Fruit fly (Drosophila melanogaster): Measurements from ENCODE around the gene CG2116.

CG2116 gene

dm6 chrX:8137285-8137684, 7.7 kb downstream of the CG2116 start:
- TF ChIP-seq CTCF (optimal IDR thresholded peaks at IDR 0.05): no peak
- TF ChIP-seq CG8478 (optimal IDR thresholded peaks at IDR 0.05): no peak

DNA sequence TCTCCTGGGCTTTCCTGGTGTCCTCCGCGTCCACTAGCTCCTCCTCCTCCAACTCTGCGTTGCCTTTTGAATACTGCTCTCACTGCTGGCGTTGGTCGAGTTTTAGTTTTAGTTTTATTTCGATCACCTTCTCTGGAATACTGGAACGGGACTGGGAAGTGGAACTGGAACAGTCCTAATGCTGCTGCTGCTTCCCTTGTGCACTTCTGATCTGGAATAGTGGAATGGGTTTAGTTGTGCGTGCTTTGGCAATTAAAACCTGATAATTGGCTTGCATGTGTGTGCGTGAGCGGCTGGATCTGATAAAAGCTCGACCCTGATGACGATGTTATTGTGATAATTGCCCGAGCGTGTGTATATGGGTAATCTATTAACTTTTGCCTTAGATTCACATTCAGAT, 11.1 kb downstream of the CG2116 start:
- TF ChIP-seq CTCF (optimal IDR thresholded peaks at IDR 0.05): no peak
- no peak for TF ChIP-seq CG8478 (optimal IDR thresholded peaks at IDR 0.05)

DNA sequence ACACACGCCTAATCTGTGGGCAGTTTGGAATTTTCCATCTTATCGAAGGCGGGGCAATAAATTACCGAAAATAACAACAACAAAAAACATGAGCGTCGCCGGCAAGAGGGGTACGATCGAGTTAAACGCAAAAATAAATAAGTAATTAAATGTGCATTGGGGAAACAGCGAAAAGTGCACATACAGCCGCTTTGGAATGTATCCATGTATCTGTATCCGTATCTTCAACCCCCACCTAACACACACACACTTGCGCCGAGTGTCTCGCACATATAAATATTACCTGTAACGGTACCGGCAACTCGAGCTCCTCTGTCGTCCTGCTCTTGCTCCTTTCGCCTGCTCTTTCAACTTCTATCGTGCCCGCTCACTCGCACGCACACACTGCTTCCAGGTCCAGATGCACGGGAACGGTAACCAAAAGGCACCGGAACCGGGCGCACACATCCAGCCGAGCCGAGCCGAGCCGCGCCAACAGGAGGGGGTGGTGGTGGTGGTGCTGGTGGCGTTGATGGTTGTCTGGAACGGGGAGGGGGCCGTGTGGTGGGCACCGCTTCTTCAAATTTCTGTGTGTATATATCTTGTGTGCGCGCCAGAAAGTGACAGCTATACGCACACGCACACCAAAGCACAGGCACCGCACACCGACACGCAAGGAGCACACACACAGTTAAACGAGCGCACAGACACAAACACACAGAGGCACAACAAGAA, 11.9 kb downstream of the CG2116 start:
- TF ChIP-seq CG8478 (optimal IDR thresholded peaks at IDR 0.05): no peak
- TF ChIP-seq CTCF (optimal IDR thresholded peaks at IDR 0.05): no peak

- TF ChIP-seq CTCF (optimal IDR thresholded peaks at IDR 0.05) (peak in 1 of 2 experiments; percentile 10), CG8478 (optimal IDR thresholded peaks at IDR 0.05) (no peak)
Observed at dm6 chrX:8142067-8142462, 12.5 kb downstream of the CG2116 start, which contains the start of gene Smox. Gene Smox, minus strand, starts transcription at chrX:8142279.

DNA sequence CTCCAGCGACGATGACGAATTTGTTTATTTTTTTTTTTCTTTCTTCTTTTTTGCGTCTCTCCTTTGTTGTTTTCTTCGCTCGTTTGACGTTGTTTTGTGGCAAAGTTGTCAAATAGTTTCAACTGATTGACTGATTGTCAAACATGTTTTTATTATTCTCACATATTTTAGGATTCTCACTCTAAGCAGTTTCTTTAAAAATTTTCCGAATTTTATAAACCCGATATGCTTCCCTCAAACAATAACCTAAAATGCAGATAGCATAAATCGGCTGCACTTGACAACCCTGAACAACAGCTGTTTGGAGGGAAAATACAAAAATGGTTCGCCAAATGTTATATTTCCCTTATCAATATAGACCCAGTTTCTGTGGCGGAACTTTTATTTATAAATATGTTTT, 13.9 kb downstream of the CG2116 start, which contains the start of gene CG17982:
Gene CG17982 (minus strand): TSS at position 299 of the 400 bp plus-strand sequence.
- TF ChIP-seq CTCF (optimal IDR thresholded peaks at IDR 0.05) (no peak), CG8478 (optimal IDR thresholded peaks at IDR 0.05) (no peak)

DNA sequence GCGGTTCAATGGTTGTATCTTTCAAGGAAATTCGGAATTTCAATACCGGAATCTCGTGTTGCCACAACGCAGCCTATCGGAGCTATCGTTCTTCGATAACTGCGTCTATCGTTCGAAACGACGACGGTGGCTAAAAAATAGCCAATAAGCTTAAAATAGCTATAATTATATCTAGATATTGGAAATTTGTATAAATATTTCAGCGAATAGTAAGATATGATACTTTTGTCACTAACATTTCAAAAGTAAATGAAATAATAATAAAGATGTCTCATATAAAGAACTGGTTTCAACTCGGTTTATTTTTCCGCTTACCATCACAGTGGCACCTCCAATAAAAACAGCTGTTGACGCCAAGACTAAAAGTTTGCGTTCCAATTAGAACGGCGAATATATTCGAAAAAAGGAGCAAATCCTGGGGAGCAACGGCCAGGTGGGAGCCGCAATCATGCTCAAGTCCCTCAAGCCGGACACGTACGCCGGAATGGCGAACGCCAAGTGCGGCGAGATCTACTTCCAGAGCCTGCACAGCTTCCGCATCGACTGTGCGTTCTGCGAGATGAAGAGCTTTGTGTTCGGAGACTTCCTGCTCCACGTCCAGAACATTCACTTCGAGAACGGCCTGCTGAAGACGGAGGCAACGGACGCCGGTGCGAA, 16.0 kb downstream of the CG2116 start, which contains the start of the genes alpha-PheRS and CG2129:
Gene alpha-PheRS (minus strand): TSS at position 102 of the 657 bp plus-strand sequence.
Gene CG2129 (plus strand): TSS at position 339 of the 657 bp plus-strand sequence.
- TF ChIP-seq CG8478 (optimal IDR thresholded peaks at IDR 0.05): no peak
- no peak for TF ChIP-seq CTCF (optimal IDR thresholded peaks at IDR 0.05)

dm6 chrX:8147649-8148048, 18.0 kb downstream of the CG2116 start, which contains the start of gene CG15336:
Gene CG15336, plus strand, starts transcription at chrX:8147949.
- TF ChIP-seq CG8478 (optimal IDR thresholded peaks at IDR 0.05) (no peak), CTCF (optimal IDR thresholded peaks at IDR 0.05) (no peak)

dm6 chrX:8148556-8148955, 18.9 kb downstream of the CG2116 start, which contains the start of gene CG10959:
Gene CG10959, plus strand, starts transcription at chrX:8148783.
- TF ChIP-seq CG8478 (optimal IDR thresholded peaks at IDR 0.05) (no peak), CTCF (optimal IDR thresholded peaks at IDR 0.05) (no peak)

- TF ChIP-seq CTCF (optimal IDR thresholded peaks at IDR 0.05): no peak
- no peak for TF ChIP-seq CG8478 (optimal IDR thresholded peaks at IDR 0.05)
Observed at dm6 chrX:8152077-8152476, 22.5 kb downstream of the CG2116 start, which contains the start of gene Gbeta5. Gene Gbeta5, minus strand, starts transcription at chrX:8152275.

DNA sequence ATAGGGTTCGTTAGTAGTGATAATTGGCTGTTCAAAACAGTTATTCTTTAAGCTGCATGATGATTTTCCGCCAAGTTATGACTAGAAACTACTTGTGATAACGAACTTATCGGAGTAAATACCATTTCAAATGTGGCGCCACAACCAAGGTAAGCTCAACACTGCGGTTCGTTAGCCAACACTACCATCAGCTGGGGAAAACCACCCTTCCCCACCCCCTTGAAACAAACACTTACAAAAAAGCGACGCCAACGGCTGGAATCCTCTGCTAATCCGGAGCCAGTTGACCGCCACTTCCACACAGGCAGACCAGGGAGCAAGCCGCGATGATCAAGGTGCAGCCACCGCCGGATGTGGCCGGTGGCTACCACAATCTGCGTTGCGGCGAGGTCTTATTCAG, 23.1 kb downstream of the CG2116 start, which contains the start of gene CG18262:
Gene CG18262 (plus strand): TSS at position 231 of the 400 bp plus-strand sequence.
- TF ChIP-seq CG8478 (optimal IDR thresholded peaks at IDR 0.05): no peak
- TF ChIP-seq CTCF (optimal IDR thresholded peaks at IDR 0.05): no peak

DNA sequence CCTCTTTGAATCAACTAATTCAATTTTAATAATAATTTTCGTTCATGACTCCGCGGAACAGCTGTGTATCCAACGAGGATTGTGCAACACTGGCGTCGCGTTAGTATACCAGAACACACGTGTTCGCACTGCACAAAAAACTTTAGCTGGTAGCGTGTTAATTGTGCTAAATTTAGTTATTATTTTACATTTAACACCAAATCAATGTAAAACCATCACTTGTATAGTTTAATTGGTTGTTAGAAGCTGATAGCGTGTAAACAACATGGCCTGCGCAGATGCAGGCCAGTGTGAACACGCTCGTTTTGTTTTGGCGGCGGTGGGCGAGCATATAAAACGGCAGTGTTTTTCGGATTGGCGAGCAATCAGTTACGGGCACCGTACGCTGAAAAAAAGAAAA, 27.7 kb downstream of the CG2116 start, which contains the start of the genes Traf6 and GIIIspla2:
Gene Traf6 (minus strand): TSS at position 93 of the 400 bp plus-strand sequence.
Gene GIIIspla2 (plus strand): TSS at position 335 of the 400 bp plus-strand sequence.
- TF ChIP-seq CG8478 (optimal IDR thresholded peaks at IDR 0.05) (no peak), CTCF (optimal IDR thresholded peaks at IDR 0.05) (no peak)

- TF ChIP-seq CG8478 (optimal IDR thresholded peaks at IDR 0.05) (no peak), CTCF (optimal IDR thresholded peaks at IDR 0.05) (no peak)
Observed at dm6 chrX:8158942-8159472, 29.4 kb downstream of the CG2116 start.

DNA sequence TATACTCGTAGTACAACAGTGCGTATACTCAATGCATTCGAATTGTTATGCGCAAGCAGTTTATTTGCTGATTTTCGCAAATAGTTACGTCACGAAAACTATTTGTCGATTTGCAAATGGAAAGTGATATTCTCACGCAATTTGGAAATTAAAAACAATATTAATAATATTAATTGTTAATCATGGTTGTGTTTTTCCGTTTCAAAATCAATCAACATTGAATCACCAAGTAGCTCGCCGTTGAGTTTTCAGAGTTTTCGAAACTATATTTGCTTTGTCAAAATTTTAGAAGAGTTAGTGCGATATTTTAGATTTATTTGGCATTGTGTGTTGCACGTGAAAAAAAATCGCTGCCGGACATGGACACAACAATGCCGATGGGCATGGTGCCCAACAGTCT, 30.1 kb downstream of the CG2116 start, which contains the start of gene CG15337:
Gene CG15337 (plus strand): TSS at position 301 of the 400 bp plus-strand sequence.
- no peak for TF ChIP-seq CG8478 (optimal IDR thresholded peaks at IDR 0.05)

DNA sequence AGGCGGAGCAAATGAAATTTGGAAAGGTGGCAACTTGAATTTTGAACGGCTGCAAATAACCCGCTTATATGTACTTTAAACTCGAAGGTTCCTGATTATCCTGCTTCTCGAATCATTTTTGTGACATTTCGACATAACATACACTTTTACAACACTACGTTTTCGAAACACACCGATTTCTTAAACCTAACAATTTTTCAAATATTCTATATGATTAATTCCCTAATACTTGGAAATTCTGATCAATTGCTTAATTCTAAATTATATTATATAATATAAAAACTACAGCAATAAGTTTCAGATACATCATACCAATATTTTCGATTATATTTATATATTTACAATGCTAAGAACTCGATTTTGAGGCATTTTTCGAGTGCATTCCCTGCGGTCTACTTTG, 33.1 kb downstream of the CG2116 start, which contains the start of gene CG10761:
Gene CG10761 (minus strand): TSS at position 101 of the 400 bp plus-strand sequence.
- no peak for TF ChIP-seq CTCF (optimal IDR thresholded peaks at IDR 0.05)
- no peak for TF ChIP-seq CG8478 (optimal IDR thresholded peaks at IDR 0.05)

DNA sequence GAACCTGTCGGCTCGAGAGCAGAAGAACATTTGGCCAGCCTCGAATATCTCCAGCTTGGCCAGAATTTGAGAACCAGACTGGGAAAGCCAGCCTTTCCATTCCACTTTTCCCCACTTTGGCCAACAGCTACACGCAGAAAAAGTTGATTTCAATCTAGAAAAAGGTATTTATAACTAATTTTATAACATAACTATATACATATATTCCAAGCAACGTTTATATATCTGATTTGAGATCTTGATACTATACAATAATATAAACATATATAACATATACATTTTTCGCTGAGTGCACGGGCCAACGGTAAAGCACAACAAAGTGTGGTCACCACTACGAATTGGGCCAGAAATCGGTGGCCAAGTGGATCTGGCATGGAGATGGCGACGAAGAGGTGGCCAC, 33.8 kb downstream of the CG2116 start:
- TF ChIP-seq CG8478 (optimal IDR thresholded peaks at IDR 0.05): no peak
- TF ChIP-seq CTCF (optimal IDR thresholded peaks at IDR 0.05): no peak

All from S2 (cell line).